Worm (Caenorhabditis elegans): Measurements from ENCODE around the gene mob-2.

Gene mob-2

ce11 chrX:13104966-13105365 lies 64.9 kb downstream of the mob-2 start, which contains the start of gene F17H10.1:
Gene F17H10.1, plus strand, starts transcription at chrX:13105241.
- TF ChIP-seq tra-1 (GFP tag; IDR thresholded peaks at IDR 0.05) (peak; percentile 93), mes-2 (tag; optimal IDR thresholded peaks at IDR 0.05; ENCODE audit: poor library complexity, severe bottlenecking) (peak; percentile 91), F49E8.2 (tag; optimal IDR thresholded peaks at IDR 0.05; ENCODE audit: borderline replicate concordance) (no peak), daf-8 (GFP tag; IDR thresholded peaks at IDR 0.05) (no peak), spr-3 (GFP tag; optimal IDR thresholded peaks at IDR 0.05) (no peak), Y48G9A.11 (GFP tag; IDR thresholded peaks at IDR 0.05) (no peak), hlh-11 (tag; optimal IDR thresholded peaks at IDR 0.05) (peak; percentile 97), ceh-32 (tag; optimal IDR thresholded peaks at IDR 0.05; ENCODE audit: poor library complexity) (no peak), lin-13 (GFP tag; optimal IDR thresholded peaks at IDR 0.05) (peak; percentile 67), madf-9 (GFP tag; conservative IDR thresholded peaks at IDR 0.05) (peak; percentile 65; the same call in 1 of the 2 replicates), hif-1 (tag; optimal IDR thresholded peaks at IDR 0.05) (peak; percentile 77 to 98), daf-12 (tag; optimal IDR thresholded peaks at IDR 0.05) (no peak), lir-3 (tag; optimal IDR thresholded peaks at IDR 0.05) (no peak), nhr-28 (tag; optimal IDR thresholded peaks at IDR 0.05) (peak; percentile 97), nhr-41 (GFP tag; IDR thresholded peaks at IDR 0.05) (peak; percentile 82), madf-5 (GFP tag; IDR thresholded peaks at IDR 0.05) (peak in 1 of 2 experiments; percentile 70; a peak in 1 of 4 replicates), arid-1 (GFP tag; conservative IDR thresholded peaks at IDR 0.05) (no peak), ceh-44 (GFP tag; IDR thresholded peaks at IDR 0.05) (no peak), attf-4 (tag; optimal IDR thresholded peaks at IDR 0.05) (no peak), saeg-2 (GFP tag; IDR thresholded peaks at IDR 0.05) (peak; percentile 50; the same call in 1 of the 2 replicates), spr-1 (tag; optimal IDR thresholded peaks at IDR 0.05) (peak; percentile 48), duxl-1 (tag; optimal IDR thresholded peaks at IDR 0.05; ENCODE audit: poor library complexity) (no peak), tag-97 (GFP tag; IDR thresholded peaks at IDR 0.05) (no peak), unc-62 (GFP tag; optimal IDR thresholded peaks at IDR 0.05 in 1 of 2) (no peak), unc-62 (tag; optimal IDR thresholded peaks at IDR 0.05) (no peak), cey-2 (tag; optimal IDR thresholded peaks at IDR 0.05; ENCODE audit: borderline replicate concordance, insufficient read depth) (no peak), ceh-62 (tag; optimal IDR thresholded peaks at IDR 0.05) (no peak), lin-29 (GFP tag; IDR thresholded peaks at IDR 0.05) (no peak), pha-4 (GFP tag; IDR thresholded peaks at IDR 0.05) (no peak), pha-4 (tag; optimal IDR thresholded peaks at IDR 0.05) (no peak), mdl-1 (tag; optimal IDR thresholded peaks at IDR 0.05) (peak; percentile 96 to 99), F26F4.8 (GFP tag; conservative IDR thresholded peaks at IDR 0.05) (no peak), fos-1 (tag; optimal IDR thresholded peaks at IDR 0.05) (no peak), nhr-11 (tag; optimal IDR thresholded peaks at IDR 0.05) (peak; percentile 84), zfp-3 (GFP tag; conservative IDR thresholded peaks at IDR 0.05) (peak; percentile 91), lin-15B (tag; optimal IDR thresholded peaks at IDR 0.05) (no peak), lin-1 (GFP tag; IDR thresholded peaks at IDR 0.05) (peak; percentile 90), unc-39 (tag; optimal IDR thresholded peaks at IDR 0.05) (no peak), Y75B8A.6 (GFP tag; IDR thresholded peaks at IDR 0.05) (no peak), hlh-30 (tag; optimal IDR thresholded peaks at IDR 0.05; ENCODE audit: insufficient read depth) (peak; percentile 100), lsy-2 (tag; optimal IDR thresholded peaks at IDR 0.05) (peak in 1 of 2 experiments; percentile 57), set-16 (GFP tag; IDR thresholded peaks at IDR 0.05) (peak; percentile 62; the same call in 1 of the 2 replicates), lin-38 (GFP tag; IDR thresholded peaks at IDR 0.05) (no peak), ama-1 (optimal IDR thresholded peaks at IDR 0.05) (no peak), ceh-82 (tag; optimal IDR thresholded peaks at IDR 0.05) (no peak), F44E2.7 (GFP tag; IDR thresholded peaks at IDR 0.05) (no peak), mxl-3 (GFP tag; optimal IDR thresholded peaks at IDR 0.05) (peak; percentile 96), aly-2 (tag; optimal IDR thresholded peaks at IDR 0.05) (no peak), egl-27 (tag; optimal IDR thresholded peaks at IDR 0.05) (no peak), gei-8 (GFP tag; optimal IDR thresholded peaks at IDR 0.05) (peak; percentile 57), nhr-77 (tag; optimal IDR thresholded peaks at IDR 0.05) (peak; percentile 84)

All from whole organism, L4 larva.